Worm (Caenorhabditis elegans): Measurements from ENCODE around the gene K02D3.1.

K02D3.1 gene

DNA sequence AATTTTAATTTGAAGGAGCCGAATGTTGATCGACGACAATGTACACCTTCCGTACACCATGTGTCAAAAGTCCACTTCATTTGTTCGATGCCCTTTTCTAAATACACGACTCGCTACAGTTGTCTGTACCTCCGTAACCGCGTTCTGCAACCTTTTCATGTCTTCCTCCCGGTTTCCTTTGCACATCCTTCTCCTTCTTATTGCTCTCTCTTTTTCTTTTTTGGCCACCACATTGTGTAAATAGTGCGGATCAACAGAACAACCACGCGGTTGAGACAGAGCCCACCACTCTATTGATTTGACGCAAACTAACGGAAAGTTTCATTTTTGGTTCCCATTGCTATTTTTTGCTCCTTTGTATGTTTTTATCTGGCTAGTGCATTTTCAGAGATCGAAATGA, 36.7 kb downstream of the K02D3.1 start (continued):
- TF ChIP-seq snpc-4 (tag; optimal IDR thresholded peaks at IDR 0.05) (no peak), lir-3 (tag; optimal IDR thresholded peaks at IDR 0.05; ENCODE audit: poor library complexity) (no peak), sptf-1 (tag; optimal IDR thresholded peaks at IDR 0.05) (no peak), lsy-2 (tag; optimal IDR thresholded peaks at IDR 0.05) (no peak)

DNA sequence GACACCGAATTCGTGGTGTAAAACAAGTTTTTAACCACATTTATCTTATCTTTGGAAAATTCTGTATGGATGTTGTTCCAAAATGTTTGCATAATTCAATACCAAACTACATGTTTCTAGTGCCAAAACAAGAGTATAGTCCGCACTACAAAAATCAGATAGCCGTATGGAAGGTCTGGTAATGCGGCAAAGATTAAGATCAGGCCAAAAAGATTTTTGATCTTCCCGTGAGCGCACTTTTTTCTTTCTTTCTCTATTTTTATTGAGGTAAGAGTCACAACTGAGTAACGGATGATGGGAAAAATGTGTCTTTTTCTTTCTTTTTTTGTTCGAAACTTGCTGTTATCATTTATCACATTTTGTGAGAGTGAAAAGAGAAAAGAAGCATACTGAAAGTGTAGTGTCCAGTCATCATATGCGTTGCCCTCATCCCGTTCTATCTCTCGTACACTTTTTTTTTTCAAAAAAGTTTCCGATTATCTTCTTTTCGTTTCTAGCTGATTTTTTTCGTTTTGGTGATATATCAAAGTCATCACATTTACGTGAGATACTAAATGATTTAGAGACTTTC, 37.9 kb downstream of the K02D3.1 start:
- no peak for TF ChIP-seq ceh-90 (tag; optimal IDR thresholded peaks at IDR 0.05)
- peak; percentile 15 for TF ChIP-seq nhr-47 (tag; optimal IDR thresholded peaks at IDR 0.05)
- TF ChIP-seq lin-13 (GFP tag; optimal IDR thresholded peaks at IDR 0.05), result no peak
- peak; percentile 1 for TF ChIP-seq tbx-2 (tag; optimal IDR thresholded peaks at IDR 0.05)
- TF ChIP-seq unc-86 (tag; optimal IDR thresholded peaks at IDR 0.05), result no peak
- peak; percentile 9 for TF ChIP-seq C16A3.4 (tag; optimal IDR thresholded peaks at IDR 0.05)
- peak; percentile 52 for TF ChIP-seq snu-23 (GFP tag; optimal IDR thresholded peaks at IDR 0.05)
- TF ChIP-seq mep-1 (tag; optimal IDR thresholded peaks at IDR 0.05), result peak; percentile 39
- peak; percentile 38 for TF ChIP-seq nhr-19 (GFP tag; conservative IDR thresholded peaks at IDR 0.05)
- no peak for TF ChIP-seq aly-2 (tag; optimal IDR thresholded peaks at IDR 0.05)
- no peak for TF ChIP-seq dsc-1 (tag; optimal IDR thresholded peaks at IDR 0.05)
- TF ChIP-seq lin-14 (GFP tag; optimal IDR thresholded peaks at IDR 0.05), result peak; percentile 87
- peak; percentile 16 to 63 for TF ChIP-seq lsy-2 (tag; optimal IDR thresholded peaks at IDR 0.05)
- TF ChIP-seq unc-62 (GFP tag; optimal IDR thresholded peaks at IDR 0.05), result no peak
- no peak for TF ChIP-seq elt-2 (tag; optimal IDR thresholded peaks at IDR 0.05)
- peak; percentile 95 for TF ChIP-seq nhr-20 (tag; optimal IDR thresholded peaks at IDR 0.05)
- peak; percentile 6 for TF ChIP-seq rnt-1 (tag; optimal IDR thresholded peaks at IDR 0.05)
- no peak for TF ChIP-seq ceh-88 (GFP tag; IDR thresholded peaks at IDR 0.05)
- peak; percentile 6 for TF ChIP-seq skn-1 (tag; optimal IDR thresholded peaks at IDR 0.05)
- TF ChIP-seq nhr-12 (tag; optimal IDR thresholded peaks at IDR 0.05), result no peak
- TF ChIP-seq ztf-4 (tag; optimal IDR thresholded peaks at IDR 0.05), result no peak
- no peak for TF ChIP-seq nhr-76 (tag; optimal IDR thresholded peaks at IDR 0.05)
- peak in 2 of 6 experiments; percentile 34 to 69 for TF ChIP-seq elt-3 (tag; optimal IDR thresholded peaks at IDR 0.05)
- TF ChIP-seq nhr-85 (tag), result peak; percentile 85
- peak in 1 of 2 experiments; percentile 35 for TF ChIP-seq lin-35 (GFP tag; optimal IDR thresholded peaks at IDR 0.05)
- no peak for TF ChIP-seq efl-3 (GFP tag; optimal IDR thresholded peaks at IDR 0.05)
- TF ChIP-seq lin-39 (tag; optimal IDR thresholded peaks at IDR 0.05), result no peak
- TF ChIP-seq nhr-90 (tag; optimal IDR thresholded peaks at IDR 0.05; ENCODE audit: poor library complexity), result no peak
- no peak for TF ChIP-seq swsn-7 (tag; optimal IDR thresholded peaks at IDR 0.05)
- peak; percentile 95 for TF ChIP-seq nhr-71 (tag; optimal IDR thresholded peaks at IDR 0.05)
- TF ChIP-seq sup-37 (GFP tag; optimal IDR thresholded peaks at IDR 0.05), result no peak
- TF ChIP-seq fkh-8 (tag; optimal IDR thresholded peaks at IDR 0.05), result no peak
- peak; percentile 64 for TF ChIP-seq blmp-1 (tag; optimal IDR thresholded peaks at IDR 0.05)
- no peak for TF ChIP-seq ama-1 (optimal IDR thresholded peaks at IDR 0.05)

DNA sequence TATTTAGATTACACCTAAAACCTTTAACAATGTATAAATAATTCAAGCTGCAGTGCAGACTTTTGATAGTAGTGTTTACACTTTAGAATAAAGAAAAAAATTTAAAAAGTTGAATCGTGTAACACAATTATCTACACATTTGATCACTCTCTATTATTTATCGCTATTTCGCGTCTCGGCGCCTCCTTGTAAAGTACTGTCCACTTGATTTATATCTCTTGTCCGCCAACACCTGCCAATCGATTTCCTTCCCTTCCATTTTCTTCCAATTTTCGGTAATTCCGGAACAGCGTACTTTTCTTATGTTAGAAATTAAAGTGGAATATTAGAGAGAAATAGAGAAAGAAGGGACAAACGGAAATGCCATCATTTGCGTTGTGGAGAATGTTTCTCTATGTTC, 38.9 kb downstream of the K02D3.1 start:
- TF ChIP-seq ceh-8 (GFP tag; optimal IDR thresholded peaks at IDR 0.05), result no peak
- peak in 1 of 6 experiments; percentile 39 for TF ChIP-seq elt-3 (tag; optimal IDR thresholded peaks at IDR 0.05)
- TF ChIP-seq blmp-1 (tag; optimal IDR thresholded peaks at IDR 0.05), result peak; percentile 79
- peak; percentile 22 for TF ChIP-seq snu-23 (GFP tag; optimal IDR thresholded peaks at IDR 0.05)
- peak; percentile 72 for TF ChIP-seq nhr-71 (tag; optimal IDR thresholded peaks at IDR 0.05)
- TF ChIP-seq xbp-1 (tag; optimal IDR thresholded peaks at IDR 0.05), result no peak
- TF ChIP-seq ama-1 (optimal IDR thresholded peaks at IDR 0.05), result no peak
- peak; percentile 87 for TF ChIP-seq nhr-85 (tag)
- peak; percentile 76 for TF ChIP-seq nhr-20 (tag; optimal IDR thresholded peaks at IDR 0.05)
- TF ChIP-seq lin-13 (GFP tag; optimal IDR thresholded peaks at IDR 0.05), result no peak
- TF ChIP-seq fkh-8 (tag; optimal IDR thresholded peaks at IDR 0.05), result no peak
- no peak for TF ChIP-seq nhr-237 (tag; optimal IDR thresholded peaks at IDR 0.05)
- no peak for TF ChIP-seq nhr-84 (tag; optimal IDR thresholded peaks at IDR 0.05)
- TF ChIP-seq sptf-1 (tag; optimal IDR thresholded peaks at IDR 0.05), result no peak
- TF ChIP-seq zip-4 (GFP tag; optimal IDR thresholded peaks at IDR 0.05), result no peak
- no peak for TF ChIP-seq pax-3 (tag; optimal IDR thresholded peaks at IDR 0.05)
- no peak for TF ChIP-seq lir-3 (tag; optimal IDR thresholded peaks at IDR 0.05; ENCODE audit: poor library complexity)
- no peak for TF ChIP-seq grh-1 (GFP tag; IDR thresholded peaks at IDR 0.05)
- TF ChIP-seq jun-1 (tag; optimal IDR thresholded peaks at IDR 0.05), result no peak
- no peak for TF ChIP-seq mdl-1 (tag; optimal IDR thresholded peaks at IDR 0.05)
- no peak for TF ChIP-seq hlh-4 (tag; optimal IDR thresholded peaks at IDR 0.05)
- TF ChIP-seq zag-1 (tag; optimal IDR thresholded peaks at IDR 0.05), result no peak
- TF ChIP-seq fkh-4 (tag; optimal IDR thresholded peaks at IDR 0.05; ENCODE audit: borderline replicate concordance), result no peak
- TF ChIP-seq nhr-90 (tag; optimal IDR thresholded peaks at IDR 0.05; ENCODE audit: poor library complexity), result peak; percentile 3
- TF ChIP-seq unc-86 (tag; optimal IDR thresholded peaks at IDR 0.05), result no peak
- TF ChIP-seq lin-14 (GFP tag; optimal IDR thresholded peaks at IDR 0.05), result peak; percentile 60
- peak; percentile 9 for TF ChIP-seq mep-1 (tag; optimal IDR thresholded peaks at IDR 0.05)

Measured in whole organism, L1 larva.